Worm (Caenorhabditis elegans) whole organism, late embryonic: ENCODE results near the gene T05H10.4.
A peak's percentile ranks its signal among the peaks of the same experiment; 100 is the strongest.

Experiments used
- C08G9.2 ChIP-seq: sonication (generic microtip); optimal IDR thresholded peaks from 2 replicates; lab custom pipeline; 2016; ENCODE audit warnings: mild to moderate bottlenecking, missing genetic modification characterization, moderate library complexity, missing compliant biosample characterization
- C38D4.7 ChIP-seq: fragments of 200-800 bp; sonication (Bioruptor generic); optimal IDR thresholded peaks from 2 replicates; lab custom pipeline; 2018; ENCODE audit warnings: mild to moderate bottlenecking, missing genetic modification characterization, moderate library complexity, missing compliant biosample characterization
- F13H6.1 ChIP-seq: sonication (generic microtip); optimal IDR thresholded peaks from 2 replicates; lab custom pipeline; 2016; ENCODE audit warnings: missing genetic modification characterization, missing compliant biosample characterization
- Y22D7AL.16 ChIP-seq: sonication (generic microtip); optimal IDR thresholded peaks from 2 replicates; lab custom pipeline; 2016; ENCODE audit warnings: missing genetic modification characterization, missing compliant biosample characterization
- ahr-1 ChIP-seq: sonication (generic microtip); optimal IDR thresholded peaks from 2 replicates; lab custom pipeline; 2016; ENCODE audit warnings: missing genetic modification characterization, missing compliant biosample characterization
- ama-1 ChIP-seq: fragments of 150-350 bp; optimal IDR thresholded peaks from 2 replicates; lab custom pipeline; 2014
- ceh-14 ChIP-seq: sonication (generic microtip); optimal IDR thresholded peaks from 2 replicates; lab custom pipeline; 2016; ENCODE audit warnings: missing genotype, missing genetic modification characterization, missing compliant biosample characterization
- ceh-18 ChIP-seq: sonication (generic microtip); optimal IDR thresholded peaks from 2 replicates; lab custom pipeline; 2016; ENCODE audit warnings: missing genetic modification characterization, missing compliant biosample characterization
- ceh-19 ChIP-seq: fragments of 200-800 bp; sonication (Bioruptor generic); optimal IDR thresholded peaks from 2 replicates; lab custom pipeline; 2018; ENCODE audit warnings: mild to moderate bottlenecking, missing genetic modification characterization, missing compliant biosample characterization
- ceh-2 ChIP-seq: sonication (generic microtip); optimal IDR thresholded peaks from 2 replicates; lab custom pipeline; 2016; ENCODE audit warnings: missing genotype, missing genetic modification characterization, missing compliant biosample characterization
- ceh-22 ChIP-seq: sonication (generic microtip); optimal IDR thresholded peaks from 2 replicates; lab custom pipeline; 2017; ENCODE audit warnings: missing biosample characterization, missing genetic modification characterization
- ceh-24 ChIP-seq: sonication (generic microtip); optimal IDR thresholded peaks from 2 replicates; lab custom pipeline; 2016; ENCODE audit warnings: mild to moderate bottlenecking, missing genetic modification characterization, missing compliant biosample characterization
- ceh-30 ChIP-seq: fragments of 150-350 bp; optimal IDR thresholded peaks from 2 replicates; lab custom pipeline; 2014; ENCODE audit warnings: missing biosample characterization, missing genetic modification characterization
- che-1 ChIP-seq: sonication (generic microtip); optimal IDR thresholded peaks from 2 replicates; lab custom pipeline; 2016; ENCODE audit warnings: mild to moderate bottlenecking, missing genetic modification characterization, missing compliant biosample characterization
- dmd-4 ChIP-seq: sonication (generic microtip); optimal IDR thresholded peaks from 2 replicates; lab custom pipeline; 2016; ENCODE audit warnings: borderline replicate concordance, missing genetic modification characterization, missing compliant biosample characterization
- dve-1 ChIP-seq: sonication (generic microtip); optimal IDR thresholded peaks from 2 replicates; lab custom pipeline; 2017; ENCODE audit warnings: antibody characterized with exemption, mild to moderate bottlenecking, missing genetic modification characterization, missing compliant biosample characterization
- elt-2 ChIP-seq: sonication (generic microtip); optimal IDR thresholded peaks from 2 replicates; lab custom pipeline; 2016; ENCODE audit warnings: missing genetic modification reagents, missing genetic modification characterization, missing compliant biosample characterization
- ets-4 ChIP-seq: sonication (generic microtip); optimal IDR thresholded peaks from 2 replicates; lab custom pipeline; 2016; ENCODE audit warnings: missing genetic modification characterization, missing compliant biosample characterization
- eyg-1 ChIP-seq: sonication (generic microtip); optimal IDR thresholded peaks from 2 replicates; lab custom pipeline; 2016; ENCODE audit warnings: missing genotype, missing genetic modification characterization, missing compliant biosample characterization
- fax-1 ChIP-seq: sonication (generic microtip); optimal IDR thresholded peaks from 2 replicates; lab custom pipeline; 2016; ENCODE audit warnings: missing genotype, missing genetic modification characterization, missing compliant biosample characterization
- fkh-10 ChIP-seq: fragments of 150-350 bp; optimal IDR thresholded peaks from 2 replicates; lab custom pipeline; 2014; ENCODE audit warnings: missing biosample characterization, missing genetic modification reagents, missing genetic modification characterization
- fkh-6 ChIP-seq: sonication (generic microtip); optimal IDR thresholded peaks from 2 replicates; lab custom pipeline; 2016; ENCODE audit warnings: missing genetic modification characterization, missing compliant biosample characterization
- gmeb-2 ChIP-seq: sonication (generic microtip); optimal IDR thresholded peaks from 2 replicates; lab custom pipeline; 2016; ENCODE audit warnings: missing genetic modification characterization, inconsistent platforms, missing compliant biosample characterization
- hlh-13 ChIP-seq: fragments of 200-800 bp; sonication (Bioruptor generic); optimal IDR thresholded peaks from 2 replicates; lab custom pipeline; 2018; ENCODE audit warnings: mild to moderate bottlenecking, missing genetic modification characterization, missing compliant biosample characterization
- hlh-15 ChIP-seq: sonication (generic microtip); optimal IDR thresholded peaks from 2 replicates; lab custom pipeline; 2016; ENCODE audit warnings: missing genetic modification characterization, missing compliant biosample characterization
- hlh-30 ChIP-seq: sonication (generic microtip); optimal IDR thresholded peaks from 2 replicates; lab custom pipeline; 2017; ENCODE audit warnings: antibody characterized with exemption, missing genetic modification characterization, missing compliant biosample characterization; ENCODE audit not compliant: insufficient read depth
- hlh-6 ChIP-seq: sonication (generic microtip); optimal IDR thresholded peaks from 2 replicates; lab custom pipeline; 2016; ENCODE audit warnings: missing genotype, missing genetic modification characterization, missing compliant biosample characterization
- hlh-8 ChIP-seq: sonication (generic microtip); optimal IDR thresholded peaks from 2 replicates; lab custom pipeline; 2016; ENCODE audit warnings: missing genotype, missing genetic modification characterization, missing compliant biosample characterization
- lim-6 ChIP-seq: sonication (generic microtip); optimal IDR thresholded peaks from 2 replicates; lab custom pipeline; 2016; ENCODE audit warnings: missing genetic modification characterization, missing compliant biosample characterization
- madf-2 ChIP-seq: sonication (generic microtip); optimal IDR thresholded peaks from 2 replicates; lab custom pipeline; 2017; ENCODE audit warnings: missing genetic modification characterization, missing compliant biosample characterization
- mec-3 ChIP-seq: sonication (generic microtip); optimal IDR thresholded peaks from 2 replicates; lab custom pipeline; 2016; ENCODE audit warnings: borderline replicate concordance, missing genetic modification characterization, missing compliant biosample characterization
- nfya-1 ChIP-seq: sonication (generic microtip); optimal IDR thresholded peaks from 2 replicates; lab custom pipeline; 2017; ENCODE audit warnings: missing genetic modification characterization, mild to moderate bottlenecking, missing compliant biosample characterization, antibody characterized with exemption, moderate library complexity
- nhr-11 ChIP-seq: fragments of 150-350 bp; optimal IDR thresholded peaks from 2 replicates; lab custom pipeline; 2014; ENCODE audit warnings: missing biosample characterization, missing genetic modification characterization
- nhr-232 ChIP-seq: sonication (generic microtip); optimal IDR thresholded peaks from 2 replicates; lab custom pipeline; 2016; ENCODE audit warnings: missing genetic modification characterization, missing compliant biosample characterization
- npax-4 ChIP-seq: sonication (generic microtip); optimal IDR thresholded peaks from 2 replicates; lab custom pipeline; 2016; ENCODE audit warnings: missing genetic modification characterization, missing compliant biosample characterization
- odd-2 ChIP-seq: sonication (generic microtip); optimal IDR thresholded peaks from 2 replicates; lab custom pipeline; 2017; ENCODE audit warnings: antibody characterized with exemption, mild to moderate bottlenecking, missing genetic modification characterization, missing compliant biosample characterization
- pag-3 ChIP-seq: sonication (generic microtip); optimal IDR thresholded peaks from 2 replicates; lab custom pipeline; 2016; ENCODE audit warnings: missing compliant biosample characterization, missing genetic modification characterization, borderline replicate concordance
- pat-9 ChIP-seq: fragments of 200-800 bp; sonication (Bioruptor generic); optimal IDR thresholded peaks from 2 replicates; lab custom pipeline; 2018; ENCODE audit warnings: mild to moderate bottlenecking, missing genetic modification characterization, moderate library complexity, missing compliant biosample characterization
- pha-4 ChIP-seq: fragments of 150-350 bp; optimal IDR thresholded peaks from 2 replicates; lab custom pipeline; 2018; ENCODE audit warnings: missing biosample characterization, missing genetic modification reagents, missing genetic modification characterization
- pqm-1 ChIP-seq: sonication (generic microtip); optimal IDR thresholded peaks from 2 replicates; lab custom pipeline; 2016; ENCODE audit warnings: missing genetic modification characterization, missing compliant biosample characterization
- ref-2 ChIP-seq: sonication (generic microtip); optimal IDR thresholded peaks from 2 replicates; lab custom pipeline; 2016; ENCODE audit warnings: missing genetic modification characterization, missing compliant biosample characterization
- sdc-2 ChIP-seq: sonication (generic microtip); optimal IDR thresholded peaks from 2 replicates; lab custom pipeline; 2016; ENCODE audit warnings: missing genotype, missing genetic modification characterization, missing compliant biosample characterization
- sox-2 ChIP-seq: fragments of 200-800 bp; sonication (Bioruptor generic); IDR thresholded peaks from 2 replicates; pipeline ENCODE4 v1.3.6; 2022; ENCODE audit warnings: missing genetic modification reagents, missing genetic modification characterization, missing compliant biosample characterization
- syd-9 ChIP-seq: sonication (generic microtip); optimal IDR thresholded peaks from 2 replicates; lab custom pipeline; 2016; ENCODE audit warnings: mild to moderate bottlenecking, missing genetic modification characterization, moderate library complexity, missing compliant biosample characterization
- tbx-7 ChIP-seq: sonication (generic microtip); optimal IDR thresholded peaks from 2 replicates; lab custom pipeline; 2016; ENCODE audit warnings: missing genotype, missing genetic modification characterization, missing compliant biosample characterization
- unc-3 ChIP-seq, 2 experiments: fragments of 200-800 bp in 1 of 2; sonication (Bioruptor generic) in 1 of 2; sonication (generic microtip) in 1 of 2; conservative IDR thresholded peaks in 1 of 2; optimal IDR thresholded peaks in 1 of 2; 2 replicates each; pipeline versions ENCODE4 v1.3.6 to Lab custom; 2016 to 2022; ENCODE audit warnings: missing compliant biosample characterization in 2 of 2, missing genetic modification characterization in 2 of 2, missing genetic modification reagents in 1 of 2
- unc-42 ChIP-seq: sonication (generic microtip); optimal IDR thresholded peaks from 2 replicates; lab custom pipeline; 2016; ENCODE audit warnings: missing genotype, missing genetic modification characterization, missing compliant biosample characterization
- zip-5 ChIP-seq: sonication (generic microtip); optimal IDR thresholded peaks from 2 replicates; lab custom pipeline; 2016; ENCODE audit warnings: missing genetic modification characterization, missing compliant biosample characterization
- ztf-16 ChIP-seq: sonication (generic microtip); optimal IDR thresholded peaks from 2 replicates; lab custom pipeline; 2017; ENCODE audit warnings: missing genetic modification characterization, missing compliant biosample characterization

Gene T05H10.4

ce11 chrII:8075324-8075810 lies 22.4 kb downstream of the T05H10.4 start, which contains the start of gene K02C4.2 (continued):
- TF ChIP-seq ceh-30 (no peak), ama-1 (lab: Kevin White, UChicago) (no peak), eyg-1 (tag; lab: Kevin White, UChicago) (peak; percentile 52), tbx-7 (tag; lab: Kevin White, UChicago) (peak; percentile 9), unc-42 (tag; lab: Kevin White, UChicago) (no peak), nhr-232 (tag; lab: Kevin White, UChicago) (peak; percentile 64), ceh-24 (tag; lab: Kevin White, UChicago) (no peak), sox-2 (GFP tag; lab: Robert Waterston, UW) (no peak), mec-3 (tag; lab: Kevin White, UChicago) (no peak), ets-4 (tag; lab: Kevin White, UChicago) (no peak), hlh-15 (tag; lab: Kevin White, UChicago) (no peak), ztf-16 (tag; lab: Kevin White, UChicago) (peak; percentile 67), npax-4 (peak; percentile 18), ceh-19 (GFP tag; lab: Kevin White, UChicago) (no peak), ref-2 (peak; percentile 59), F13H6.1 (tag; lab: Kevin White, UChicago) (no peak), C08G9.2 (tag; lab: Kevin White, UChicago) (peak; percentile 48), ceh-14 (tag; lab: Kevin White, UChicago) (peak; percentile 40), pag-3 (tag; lab: Kevin White, UChicago) (no peak), hlh-8 (no peak), elt-2 (tag; lab: Kevin White, UChicago) (peak; percentile 82), fkh-6 (tag; lab: Kevin White, UChicago) (peak; percentile 46), zip-5 (tag; lab: Kevin White, UChicago) (no peak), syd-9 (tag; lab: Kevin White, UChicago) (no peak), fax-1 (peak; percentile 9), pat-9 (peak; percentile 80), fkh-10 (GFP tag; lab: Kevin White, UChicago) (no peak), odd-2 (peak; percentile 12), madf-2 (no peak), pqm-1 (tag; lab: Kevin White, UChicago) (no peak), nhr-11 (no peak), unc-3 (GFP tag; conservative IDR thresholded peaks at IDR 0.05; lab: Robert Waterston, UW) (no peak), unc-3 (tag; optimal IDR thresholded peaks at IDR 0.05; lab: Kevin White, UChicago) (no peak), nfya-1 (peak; percentile 51), lim-6 (tag; lab: Kevin White, UChicago) (no peak), dmd-4 (no peak), che-1 (tag; lab: Kevin White, UChicago) (peak; percentile 71), ceh-2 (tag; lab: Kevin White, UChicago) (peak; percentile 6), dve-1 (tag; lab: Kevin White, UChicago) (peak; percentile 76), hlh-30 (tag; lab: Kevin White, UChicago) (peak; percentile 55), hlh-13 (GFP tag; lab: Kevin White, UChicago) (peak; percentile 57), ahr-1 (no peak), ceh-22 (tag; lab: Kevin White, UChicago) (peak; percentile 45), gmeb-2 (tag; lab: Kevin White, UChicago) (no peak), sdc-2 (tag; lab: Kevin White, UChicago) (no peak), ceh-18 (tag; lab: Kevin White, UChicago) (peak; percentile 57), hlh-6 (tag; lab: Kevin White, UChicago) (peak; percentile 76), C38D4.7 (peak; percentile 55), pha-4 (tag; lab: Kevin White, UChicago) (no peak), Y22D7AL.16 (tag; lab: Kevin White, UChicago) (no peak)
